Worm (Caenorhabditis elegans) whole organism, young adult: ENCODE measurements around the gene F54F7.10.

ENCODE experiments used
- F10E7.11 ChIP-seq: sonication (generic microtip); optimal IDR thresholded peaks from 2 replicates; lab custom pipeline; 2017; ENCODE audit warnings: mild to moderate bottlenecking, missing genetic modification characterization, moderate library complexity, missing compliant biosample characterization
- F22D6.2 ChIP-seq: sonication (generic microtip); optimal IDR thresholded peaks from 2 replicates; lab custom pipeline; 2016; ENCODE audit warnings: mild to moderate bottlenecking, missing genetic modification characterization, missing compliant biosample characterization
- F33H1.4 ChIP-seq: fragments of 200-800 bp; sonication (Bioruptor generic); IDR thresholded peaks from 2 replicates; pipeline ENCODE4 v1.3.6; 2022; ENCODE audit warnings: missing genetic modification reagents, missing genetic modification characterization, missing compliant biosample characterization
- F52B5.7 ChIP-seq: sonication (generic microtip); optimal IDR thresholded peaks from 2 replicates; lab custom pipeline; 2016; ENCODE audit warnings: mild to moderate bottlenecking, missing genetic modification characterization, missing compliant biosample characterization
- F57A8.1 ChIP-seq: fragments of 200-800 bp; sonication (Bioruptor generic); optimal IDR thresholded peaks from 2 replicates; lab custom pipeline; 2018; ENCODE audit warnings: mild to moderate bottlenecking, missing genetic modification characterization, moderate library complexity, missing compliant biosample characterization
- T26A5.8 ChIP-seq: sonication (generic microtip); optimal IDR thresholded peaks from 2 replicates; lab custom pipeline; 2016; ENCODE audit warnings: missing genetic modification characterization, missing compliant biosample characterization
- Y79H2A.3 ChIP-seq: fragments of 200-800 bp; sonication (Bioruptor generic); conservative IDR thresholded peaks from 2 replicates; pipeline ENCODE4 v1.3.6; 2022; ENCODE audit warnings: missing genetic modification reagents, missing genetic modification characterization, missing compliant biosample characterization
- attf-3 ChIP-seq: fragments of 200-800 bp; sonication (Bioruptor generic); conservative IDR thresholded peaks from 2 replicates; pipeline ENCODE4 v1.3.6; 2022; ENCODE audit warnings: missing genetic modification reagents, missing genetic modification characterization, missing compliant biosample characterization
- cebp-1 ChIP-seq, 2 experiments: fragments of 200-800 bp in 1 of 2; sonication (Bioruptor generic) in 1 of 2; sonication (generic microtip) in 1 of 2; IDR thresholded peaks in 1 of 2; optimal IDR thresholded peaks in 1 of 2; 2 replicates each; pipeline versions ENCODE4 v1.3.6 to Lab custom; 2017 to 2022; ENCODE audit warnings: missing compliant biosample characterization in 2 of 2, missing genetic modification characterization in 2 of 2, mild to moderate bottlenecking in 1 of 2, missing genetic modification reagents in 1 of 2, moderate library complexity in 1 of 2
- ceh-27 ChIP-seq: fragments of 200-800 bp; sonication (Bioruptor generic); optimal IDR thresholded peaks from 2 replicates; lab custom pipeline; 2018; ENCODE audit warnings: mild to moderate bottlenecking, missing genetic modification characterization, moderate library complexity, missing compliant biosample characterization
- ceh-40 ChIP-seq: fragments of 200-800 bp; sonication (Bioruptor generic); IDR thresholded peaks from 2 replicates; pipeline ENCODE4 v1.3.6; 2022; ENCODE audit warnings: missing genetic modification characterization, missing compliant biosample characterization
- ceh-79 ChIP-seq: sonication (generic microtip); optimal IDR thresholded peaks from 2 replicates; lab custom pipeline; 2017; ENCODE audit warnings: mild to moderate bottlenecking, missing genetic modification characterization, missing compliant biosample characterization
- chd-7 ChIP-seq: sonication (generic microtip); optimal IDR thresholded peaks from 2 replicates; lab custom pipeline; 2016; ENCODE audit warnings: mild to moderate bottlenecking, missing genetic modification characterization, moderate library complexity, missing compliant biosample characterization
- egl-18 ChIP-seq: fragments of 200-800 bp; sonication (Bioruptor generic); IDR thresholded peaks from 2 replicates; pipeline ENCODE4 v1.3.6; 2022; ENCODE audit warnings: missing genetic modification reagents, missing genetic modification characterization, missing compliant biosample characterization
- hlh-12 ChIP-seq: sonication (generic microtip); optimal IDR thresholded peaks from 2 replicates; lab custom pipeline; 2016; ENCODE audit warnings: missing genetic modification characterization, missing compliant biosample characterization
- hlh-26 ChIP-seq: fragments of 200-800 bp; sonication (Bioruptor generic); conservative IDR thresholded peaks from 2 replicates; pipeline ENCODE4 v1.3.6; 2022; ENCODE audit warnings: missing genetic modification reagents, missing genetic modification characterization, missing compliant biosample characterization
- hmg-1.2 ChIP-seq: fragments of 200-800 bp; sonication (Bioruptor generic); IDR thresholded peaks from 2 replicates; pipeline ENCODE4 v1.3.6; 2022; ENCODE audit warnings: missing genetic modification reagents, missing genetic modification characterization, missing compliant biosample characterization
- hsf-1 ChIP-seq: fragments of 200-800 bp; sonication (Bioruptor generic); IDR thresholded peaks from 2 replicates; pipeline ENCODE4 v1.3.6; 2022; ENCODE audit warnings: missing genetic modification reagents, missing genetic modification characterization, missing compliant biosample characterization
- lag-1 ChIP-seq: fragments of 200-800 bp; sonication (Bioruptor generic); IDR thresholded peaks from 2 replicates; pipeline ENCODE4 v1.3.6; 2022; ENCODE audit warnings: missing genetic modification reagents, missing genetic modification characterization, missing compliant biosample characterization
- lin-40 ChIP-seq: sonication (generic microtip); optimal IDR thresholded peaks from 2 replicates; lab custom pipeline; 2016; ENCODE audit warnings: missing genetic modification characterization, mild to moderate bottlenecking, missing compliant biosample characterization, missing genotype, missing genetic modification reagents
- lir-1 ChIP-seq: fragments of 200-800 bp; sonication (Bioruptor generic); conservative IDR thresholded peaks from 2 replicates; pipeline ENCODE4 v1.3.6; 2022; ENCODE audit warnings: missing genetic modification reagents, missing genetic modification characterization, missing compliant biosample characterization
- lsy-27 ChIP-seq: sonication (generic microtip); optimal IDR thresholded peaks from 2 replicates; lab custom pipeline; 2017; ENCODE audit warnings: missing genetic modification characterization, mild to moderate bottlenecking, missing compliant biosample characterization, antibody characterized with exemption, missing genotype, borderline replicate concordance; ENCODE audit not compliant: insufficient read depth
- madf-8 ChIP-seq: fragments of 200-800 bp; sonication (Bioruptor generic); conservative IDR thresholded peaks from 2 replicates; pipeline ENCODE4 v1.3.6; 2022; ENCODE audit warnings: missing genetic modification reagents, missing genetic modification characterization, missing compliant biosample characterization
- mcd-1 ChIP-seq: fragments of 200-800 bp; sonication (Bioruptor generic); IDR thresholded peaks from 2 replicates; pipeline ENCODE4 v1.3.6; 2022; ENCODE audit warnings: missing genetic modification reagents, missing genetic modification characterization, missing compliant biosample characterization
- mel-28 ChIP-seq: sonication (generic microtip); optimal IDR thresholded peaks from 2 replicates; lab custom pipeline; 2016; ENCODE audit warnings: borderline replicate concordance, mild to moderate bottlenecking, missing genetic modification characterization, missing compliant biosample characterization
- nfyb-1 ChIP-seq: fragments of 200-800 bp; sonication (Bioruptor generic); IDR thresholded peaks from 2 replicates; pipeline ENCODE4 v1.3.6; 2022; ENCODE audit warnings: missing genetic modification reagents, missing genetic modification characterization, missing compliant biosample characterization
- nhr-27 ChIP-seq: fragments of 200-800 bp; sonication (Bioruptor generic); optimal IDR thresholded peaks from 2 replicates; lab custom pipeline; 2018; ENCODE audit warnings: mild to moderate bottlenecking, missing genetic modification characterization, moderate library complexity, missing compliant biosample characterization
- pha-4 ChIP-seq: fragments of 150-350 bp; sonication (generic microtip); optimal IDR thresholded peaks from 2 replicates; lab custom pipeline; 2014; ENCODE audit warnings: missing biosample characterization, missing genetic modification reagents, missing genetic modification characterization
- rcor-1 ChIP-seq: fragments of 200-800 bp; sonication (Bioruptor generic); IDR thresholded peaks from 2 replicates; pipeline ENCODE4 v1.3.6; 2022; ENCODE audit warnings: missing genetic modification reagents, missing genetic modification characterization, missing compliant biosample characterization
- rec-8 ChIP-seq, 2 experiments: sonication (generic microtip); optimal IDR thresholded peaks; 2 replicates each; lab custom pipeline; 2016; ENCODE audit warnings: mild to moderate bottlenecking in 2 of 2, missing genetic modification characterization in 2 of 2, missing genetic modification reagents in 2 of 2, missing genotype in 2 of 2, missing biosample characterization in 1 of 2, missing compliant biosample characterization in 1 of 2, moderate library complexity in 1 of 2
- snpc-3.4 ChIP-seq: sonication (generic microtip); optimal IDR thresholded peaks from 2 replicates; lab custom pipeline; 2017; ENCODE audit warnings: missing genetic modification characterization, mild to moderate bottlenecking, missing compliant biosample characterization, antibody characterized with exemption, moderate library complexity, missing genotype, missing genetic modification reagents
- sptf-2 ChIP-seq: fragments of 200-800 bp; sonication (Bioruptor generic); optimal IDR thresholded peaks from 2 replicates; lab custom pipeline; 2018; ENCODE audit warnings: mild to moderate bottlenecking, missing genetic modification characterization, missing compliant biosample characterization
- tbp1 ChIP-seq: fragments of 200-800 bp; sonication (Bioruptor generic); optimal IDR thresholded peaks from 2 replicates; lab custom pipeline; 2018; ENCODE audit warnings: mild to moderate bottlenecking, missing genetic modification characterization, missing compliant biosample characterization
- unc-130 ChIP-seq: sonication (generic microtip); optimal IDR thresholded peaks from 2 replicates; lab custom pipeline; 2016; ENCODE audit warnings: missing genetic modification reagents, missing genetic modification characterization, missing compliant biosample characterization
- xnd-1 ChIP-seq: sonication (generic microtip); optimal IDR thresholded peaks from 2 replicates; lab custom pipeline; 2016; ENCODE audit warnings: missing genotype, missing genetic modification reagents, missing genetic modification characterization, missing compliant biosample characterization
- ztf-18 ChIP-seq: sonication (generic microtip); optimal IDR thresholded peaks from 2 replicates; lab custom pipeline; 2016; ENCODE audit warnings: missing genotype, mild to moderate bottlenecking, missing genetic modification characterization, missing compliant biosample characterization
- ztf-3 ChIP-seq: fragments of 200-800 bp; sonication (Bioruptor generic); optimal IDR thresholded peaks from 2 replicates; lab custom pipeline; 2018; ENCODE audit warnings: mild to moderate bottlenecking, missing genetic modification characterization, missing compliant biosample characterization

F54F7.10 gene

ce11 chrX:11902661-11903060, 39.3 kb downstream of the F54F7.10 start, which contains the start of gene Y62H9A.10:
Gene Y62H9A.10 (minus strand): TSS chrX:11902761.
- TF ChIP-seq attf-3 (GFP tag; lab: Robert Waterston, UW) (no peak), mel-28 (no peak), F10E7.11 (tag; lab: Kevin White, UChicago) (no peak), xnd-1 (tag; lab: Kevin White, UChicago) (no peak), rec-8 (tag; optimal IDR thresholded peaks at IDR 0.05; lab: Kevin White, UChicago) (no peak), mcd-1 (GFP tag; lab: Robert Waterston, UW) (no peak), T26A5.8 (tag; lab: Kevin White, UChicago) (no peak), F33H1.4 (no peak), lsy-27 (tag; lab: Kevin White, UChicago) (no peak), hlh-26 (no peak), ztf-3 (GFP tag; lab: Kevin White, UChicago) (no peak), Y79H2A.3 (GFP tag; lab: Robert Waterston, UW) (no peak), ceh-40 (no peak), rcor-1 (no peak)
- TF ChIP-seq, all 124 proteins: peak for 0

ce11 chrX:11906626-11907025, 43.2 kb downstream of the F54F7.10 start:
- no peak for TF ChIP-seq madf-8 (GFP tag; lab: Robert Waterston, UW)
- no peak for TF ChIP-seq F57A8.1 (GFP tag; lab: Kevin White, UChicago)
- TF ChIP-seq cebp-1 (GFP tag; IDR thresholded peaks at IDR 0.05; lab: Robert Waterston, UW): no peak
- TF ChIP-seq cebp-1 (tag; optimal IDR thresholded peaks at IDR 0.05; lab: Kevin White, UChicago): no peak
- no peak for TF ChIP-seq sptf-2 (GFP tag; lab: Kevin White, UChicago)
- no peak for TF ChIP-seq chd-7 (tag; lab: Kevin White, UChicago)
- TF ChIP-seq hsf-1 (GFP tag; lab: Robert Waterston, UW): no peak
- no peak for TF ChIP-seq lir-1 (GFP tag; lab: Robert Waterston, UW)
- TF ChIP-seq ceh-79: no peak
- no peak for TF ChIP-seq hmg-1.2 (GFP tag; lab: Robert Waterston, UW)
- TF ChIP-seq lag-1: no peak
- TF ChIP-seq ztf-3 (GFP tag; lab: Kevin White, UChicago): no peak
- TF ChIP-seq xnd-1 (tag; lab: Kevin White, UChicago): no peak
- TF ChIP-seq, all 124 proteins: peak for 0

ce11 chrX:11907263-11907662, 43.9 kb downstream of the F54F7.10 start, which contains the start of gene Y62H9A.11:
Gene Y62H9A.11 (minus strand): TSS chrX:11907363.
- no peak for TF ChIP-seq nhr-27 (tag; lab: Kevin White, UChicago)
- TF ChIP-seq F22D6.2 (tag; lab: Kevin White, UChicago): no peak
- no peak for TF ChIP-seq snpc-3.4 (tag; lab: Kevin White, UChicago)
- TF ChIP-seq hlh-12 (tag; lab: Kevin White, UChicago): no peak
- TF ChIP-seq ztf-18 (tag; lab: Kevin White, UChicago): no peak
- TF ChIP-seq tbp1: no peak
- TF ChIP-seq lin-40: no peak
- no peak for TF ChIP-seq hmg-1.2 (GFP tag; lab: Robert Waterston, UW)
- no peak for TF ChIP-seq ceh-27 (GFP tag; lab: Kevin White, UChicago)
- no peak for TF ChIP-seq pha-4 (tag; lab: Kevin White, UChicago)
- TF ChIP-seq unc-130 (GFP tag; lab: Kevin White, UChicago): no peak
- no peak for TF ChIP-seq rcor-1
- no peak for TF ChIP-seq egl-18 (GFP tag; lab: Robert Waterston, UW)
- TF ChIP-seq xnd-1 (tag; lab: Kevin White, UChicago): no peak
- TF ChIP-seq F52B5.7 (tag; lab: Kevin White, UChicago): no peak
- TF ChIP-seq nfyb-1 (GFP tag; lab: Robert Waterston, UW): no peak
